Worm (Caenorhabditis elegans): ENCODE data around the gene C47E12.2.

C47E12.2 gene

ce11 chrIV:10001748-10002147, 1.6 kb downstream of the C47E12.2 start, which contains the start of gene C47E12.3:
Gene C47E12.3 (minus strand): TSS chrIV:10001848.
- TF ChIP-seq pha-4 (tag; optimal IDR thresholded peaks at IDR 0.05) (no peak), lim-6 (tag; optimal IDR thresholded peaks at IDR 0.05) (no peak), unc-86 (tag; optimal IDR thresholded peaks at IDR 0.05) (no peak), dmd-4 (tag; optimal IDR thresholded peaks at IDR 0.05; ENCODE audit: borderline replicate concordance) (no peak), ets-4 (tag; optimal IDR thresholded peaks at IDR 0.05) (no peak), T23F11.4 (GFP tag; optimal IDR thresholded peaks at IDR 0.05) (no peak), fkh-6 (tag; optimal IDR thresholded peaks at IDR 0.05) (no peak), hlh-30 (tag; optimal IDR thresholded peaks at IDR 0.05; ENCODE audit: insufficient read depth) (no peak), fkh-10 (GFP tag; optimal IDR thresholded peaks at IDR 0.05) (no peak), unc-42 (tag; optimal IDR thresholded peaks at IDR 0.05) (no peak), ceh-45 (GFP tag; IDR thresholded peaks at IDR 0.05) (no peak), F13H6.1 (tag; optimal IDR thresholded peaks at IDR 0.05) (no peak), nhr-11 (tag; optimal IDR thresholded peaks at IDR 0.05) (no peak), mec-3 (tag; optimal IDR thresholded peaks at IDR 0.05; ENCODE audit: borderline replicate concordance) (no peak), elt-2 (tag; optimal IDR thresholded peaks at IDR 0.05) (no peak), pros-1 (tag; optimal IDR thresholded peaks at IDR 0.05) (no peak), nfya-1 (tag; optimal IDR thresholded peaks at IDR 0.05) (no peak), lin-11 (tag; optimal IDR thresholded peaks at IDR 0.05) (no peak)

ce11 chrIV:9998487-9999218, 4.6 kb downstream of the C47E12.2 start, which contains the start of gene pyp-1:
Gene pyp-1 (minus strand): TSS chrIV:9998925.
- no peak for TF ChIP-seq ets-4 (tag; optimal IDR thresholded peaks at IDR 0.05)
- TF ChIP-seq elt-2 (tag; optimal IDR thresholded peaks at IDR 0.05): peak; percentile 6

- no peak for TF ChIP-seq tbx-7 (tag; optimal IDR thresholded peaks at IDR 0.05)
- TF ChIP-seq hlh-6 (tag; optimal IDR thresholded peaks at IDR 0.05): no peak
- TF ChIP-seq T23F11.4 (GFP tag; optimal IDR thresholded peaks at IDR 0.05): no peak
- no peak for TF ChIP-seq lim-6 (tag; optimal IDR thresholded peaks at IDR 0.05)
- TF ChIP-seq pag-3 (tag; optimal IDR thresholded peaks at IDR 0.05; ENCODE audit: borderline replicate concordance): no peak
- TF ChIP-seq ceh-34 (tag; optimal IDR thresholded peaks at IDR 0.05): no peak
- TF ChIP-seq rnt-1 (tag; optimal IDR thresholded peaks at IDR 0.05): no peak
- no peak for TF ChIP-seq fkh-10 (GFP tag; optimal IDR thresholded peaks at IDR 0.05)
- no peak for TF ChIP-seq Y22D7AL.16 (tag; optimal IDR thresholded peaks at IDR 0.05)
- TF ChIP-seq madf-2 (tag; optimal IDR thresholded peaks at IDR 0.05): no peak
- TF ChIP-seq dve-1 (tag; optimal IDR thresholded peaks at IDR 0.05): no peak
- no peak for TF ChIP-seq ahr-1 (tag; optimal IDR thresholded peaks at IDR 0.05)
- TF ChIP-seq ceh-48 (tag; optimal IDR thresholded peaks at IDR 0.05): no peak
- TF ChIP-seq ceh-9 (tag; optimal IDR thresholded peaks at IDR 0.05): no peak
- TF ChIP-seq ref-2 (tag; optimal IDR thresholded peaks at IDR 0.05): no peak
- TF ChIP-seq K02D7.2 (tag; optimal IDR thresholded peaks at IDR 0.05): no peak
- no peak for TF ChIP-seq C38D4.7 (GFP tag; optimal IDR thresholded peaks at IDR 0.05)
- TF ChIP-seq pax-1 (tag; optimal IDR thresholded peaks at IDR 0.05): no peak
Measured at ce11 chrIV:9994895-9995394, 8.4 kb downstream of the C47E12.2 start, which contains the start of gene uba-1. Gene uba-1 (minus strand): TSS chrIV:9994945.

ce11 chrIV:9993403-9994132, 9.7 kb downstream of the C47E12.2 start:
- TF ChIP-seq gmeb-2 (tag; optimal IDR thresholded peaks at IDR 0.05): no peak
- TF ChIP-seq tbx-7 (tag; optimal IDR thresholded peaks at IDR 0.05): no peak
- no peak for TF ChIP-seq unc-42 (tag; optimal IDR thresholded peaks at IDR 0.05)
- no peak for TF ChIP-seq F13H6.1 (tag; optimal IDR thresholded peaks at IDR 0.05)
- no peak for TF ChIP-seq ceh-22 (tag; optimal IDR thresholded peaks at IDR 0.05)
- no peak for TF ChIP-seq ttx-3 (tag; optimal IDR thresholded peaks at IDR 0.05)
- no peak for TF ChIP-seq unc-3 (GFP tag; conservative IDR thresholded peaks at IDR 0.05)
- TF ChIP-seq unc-3 (tag; optimal IDR thresholded peaks at IDR 0.05): no peak
- TF ChIP-seq K02D7.2 (tag; optimal IDR thresholded peaks at IDR 0.05): no peak
- no peak for TF ChIP-seq hlh-6 (tag; optimal IDR thresholded peaks at IDR 0.05)
- TF ChIP-seq ceh-18 (tag; optimal IDR thresholded peaks at IDR 0.05): no peak
- no peak for TF ChIP-seq K09A11.1 (tag; optimal IDR thresholded peaks at IDR 0.05; ENCODE audit: insufficient read depth)

All from whole organism, late embryonic.